Worm (Caenorhabditis elegans): ENCODE results near the gene cdh-7.

The cdh-7 gene

DNA sequence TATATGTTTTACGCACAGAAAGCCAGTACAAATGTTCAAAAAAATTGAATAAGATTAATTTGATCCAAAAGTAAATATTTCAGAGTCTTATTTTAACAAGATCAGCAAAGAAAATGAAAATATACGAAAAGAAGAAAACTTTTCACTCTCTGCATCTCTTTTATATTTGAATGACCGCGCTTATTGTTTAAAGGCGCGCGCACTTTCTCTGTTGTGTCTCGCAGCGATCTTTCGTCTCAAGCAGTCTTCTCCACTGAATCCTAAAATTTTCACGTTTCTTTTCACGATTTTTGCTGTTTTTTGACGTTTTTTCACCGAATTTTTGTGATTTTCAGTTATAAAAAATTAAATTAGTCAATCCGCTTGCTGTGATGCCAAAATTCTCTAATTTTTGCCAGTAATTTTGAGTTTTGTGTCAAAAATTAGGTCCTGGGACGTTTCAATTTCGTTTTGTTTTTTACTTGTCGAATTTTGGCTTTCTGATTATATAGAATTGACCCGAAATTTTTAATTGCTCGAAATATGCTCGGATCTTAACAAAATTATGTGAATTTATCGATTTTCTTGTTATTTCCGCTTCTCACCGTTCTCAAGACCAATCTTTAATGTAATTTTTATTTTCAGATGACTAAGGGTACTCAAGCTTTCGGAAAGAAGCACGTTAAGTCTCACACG lies 28.0 kb upstream of the cdh-7 start, which contains the start of gene W01D2.1 (continued):
- TF ChIP-seq sea-2 (GFP tag; IDR thresholded peaks at IDR 0.05) (no peak), nhr-27 (tag; optimal IDR thresholded peaks at IDR 0.05) (no peak), lir-1 (GFP tag; conservative IDR thresholded peaks at IDR 0.05) (no peak), ceh-91 (GFP tag; IDR thresholded peaks at IDR 0.05) (no peak), cebp-2 (GFP tag; IDR thresholded peaks at IDR 0.05) (no peak), K11D2.4 (GFP tag; IDR thresholded peaks at IDR 0.05) (no peak), ztf-22 (GFP tag; optimal IDR thresholded peaks at IDR 0.05) (no peak), F37B4.10 (GFP tag; IDR thresholded peaks at IDR 0.05) (no peak), xnd-1 (tag; optimal IDR thresholded peaks at IDR 0.05) (peak; percentile 6), zim-3 (tag; optimal IDR thresholded peaks at IDR 0.05) (no peak), ceh-100 (GFP tag; IDR thresholded peaks at IDR 0.05) (no peak), lin-26 (GFP tag; IDR thresholded peaks at IDR 0.05) (no peak), F33H1.4 (GFP tag; IDR thresholded peaks at IDR 0.05) (peak; percentile 90), D2030.7 (GFP tag; IDR thresholded peaks at IDR 0.05) (peak; percentile 65; the same call in 1 of the 2 replicates), F22D6.2 (tag; optimal IDR thresholded peaks at IDR 0.05) (no peak), efl-1 (GFP tag; optimal IDR thresholded peaks at IDR 0.05) (peak; percentile 67), chd-7 (tag; optimal IDR thresholded peaks at IDR 0.05) (no peak), Y53G8AR.9 (GFP tag; conservative IDR thresholded peaks at IDR 0.05) (no peak), hmg-20 (GFP tag; IDR thresholded peaks at IDR 0.05) (no peak), ceh-79 (tag; optimal IDR thresholded peaks at IDR 0.05) (no peak), snpc-4 (GFP tag; optimal IDR thresholded peaks at IDR 0.05) (no peak), snpc-4 (tag; optimal IDR thresholded peaks at IDR 0.05) (peak in 3 of 4 experiments; percentile 28 to 60 (median 50)), lsy-27 (tag; optimal IDR thresholded peaks at IDR 0.05; ENCODE audit: borderline replicate concordance, insufficient read depth) (no peak), dpff-1 (tag; optimal IDR thresholded peaks at IDR 0.05) (no peak), F23B12.7 (tag; optimal IDR thresholded peaks at IDR 0.05; ENCODE audit: insufficient read depth) (peak; percentile 49), lsl-1 (GFP tag; optimal IDR thresholded peaks at IDR 0.05) (peak; percentile 60), dox-1 (GFP tag; IDR thresholded peaks at IDR 0.05) (peak; percentile 6; the same call in 1 of the 2 replicates), lin-40 (tag; optimal IDR thresholded peaks at IDR 0.05) (peak; percentile 35), lin-54 (GFP tag; optimal IDR thresholded peaks at IDR 0.05) (peak; percentile 87), ama-1 (optimal IDR thresholded peaks at IDR 0.05) (no peak), ama-1 (GFP tag; optimal IDR thresholded peaks at IDR 0.05) (peak in 1 of 2 experiments; percentile 10), F57A8.1 (GFP tag; optimal IDR thresholded peaks at IDR 0.05) (no peak), F52B5.7 (tag; optimal IDR thresholded peaks at IDR 0.05) (no peak), mcd-1 (GFP tag; IDR thresholded peaks at IDR 0.05) (0 out of 2 replicates have a peak, but pooled peaks have one; percentile 36), akir-1 (GFP tag; optimal IDR thresholded peaks at IDR 0.05) (no peak), B0336.3 (GFP tag; IDR thresholded peaks at IDR 0.05) (peak; percentile 48; the same call in 1 of the 2 replicates), madf-6 (GFP tag; IDR thresholded peaks at IDR 0.05) (peak; percentile 68), hmg-1.2 (GFP tag; IDR thresholded peaks at IDR 0.05) (peak; percentile 11; the same call in 1 of the 2 replicates)

- TF ChIP-seq madf-6 (GFP tag; IDR thresholded peaks at IDR 0.05) (peak; percentile 68; the same call in 1 of the 2 replicates), hrde-1 (tag; optimal IDR thresholded peaks at IDR 0.05; ENCODE audit: borderline replicate concordance) (peak; percentile 34), hmg-1.2 (GFP tag; IDR thresholded peaks at IDR 0.05) (peak; percentile 18; the same call in 1 of the 2 replicates), D2030.7 (GFP tag; IDR thresholded peaks at IDR 0.05) (peak; percentile 35; the same call in 1 of the 2 replicates), snpc-3.4 (tag; optimal IDR thresholded peaks at IDR 0.05) (peak; percentile 66), lin-26 (GFP tag; IDR thresholded peaks at IDR 0.05) (peak; percentile 50; the same call in 1 of the 2 replicates), tlf-1 (GFP tag; optimal IDR thresholded peaks at IDR 0.05) (no peak), Y56A3A.18 (GFP tag; IDR thresholded peaks at IDR 0.05) (peak; percentile 44; the same call in 1 of the 2 replicates), lir-1 (GFP tag; conservative IDR thresholded peaks at IDR 0.05) (no peak), ztf-6 (GFP tag; IDR thresholded peaks at IDR 0.05) (no peak), lin-35 (GFP tag; optimal IDR thresholded peaks at IDR 0.05) (peak in 1 of 3 experiments; percentile 42), F49E8.2 (tag; optimal IDR thresholded peaks at IDR 0.05; ENCODE audit: insufficient read depth) (peak; percentile 42), B0336.3 (GFP tag; IDR thresholded peaks at IDR 0.05) (peak; percentile 54; the same call in 1 of the 2 replicates), ekl-4 (GFP tag; IDR thresholded peaks at IDR 0.05) (peak; percentile 38; the same call in 1 of the 2 replicates), madf-3 (GFP tag; IDR thresholded peaks at IDR 0.05) (0 out of 2 replicates have a peak, but pooled peaks have one; percentile 13)
Measured at ce11 chrII:14816086-14816485, 26.9 kb upstream of the cdh-7 start.
